Worm (Caenorhabditis elegans): ENCODE results near the gene F40F9.10.

F40F9.10 gene

DNA sequence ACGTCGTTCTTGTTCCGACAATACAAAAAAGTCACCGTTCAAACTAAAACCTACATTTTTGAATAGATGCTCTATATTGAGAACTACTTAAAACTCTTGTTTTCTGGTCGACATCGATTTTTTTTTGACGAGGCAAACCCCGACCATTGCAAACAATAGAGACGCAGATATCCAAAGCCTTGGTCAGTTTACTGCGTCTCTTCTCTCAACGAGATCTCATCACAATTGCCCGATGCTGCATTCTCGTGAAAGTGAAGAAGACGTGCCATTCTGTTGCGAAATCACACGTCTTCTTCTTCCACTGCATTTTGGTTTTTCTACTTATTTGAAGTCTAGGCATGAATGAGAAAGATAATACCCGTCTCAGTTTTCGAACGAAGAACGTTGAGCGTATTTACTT, 9.0 kb downstream of the F40F9.10 start:
- TF ChIP-seq W03F9.2 (tag; optimal IDR thresholded peaks at IDR 0.05) = no peak
- TF ChIP-seq dao-5 (tag; optimal IDR thresholded peaks at IDR 0.05) = no peak
- no peak for TF ChIP-seq him-1 (tag; optimal IDR thresholded peaks at IDR 0.05)

DNA sequence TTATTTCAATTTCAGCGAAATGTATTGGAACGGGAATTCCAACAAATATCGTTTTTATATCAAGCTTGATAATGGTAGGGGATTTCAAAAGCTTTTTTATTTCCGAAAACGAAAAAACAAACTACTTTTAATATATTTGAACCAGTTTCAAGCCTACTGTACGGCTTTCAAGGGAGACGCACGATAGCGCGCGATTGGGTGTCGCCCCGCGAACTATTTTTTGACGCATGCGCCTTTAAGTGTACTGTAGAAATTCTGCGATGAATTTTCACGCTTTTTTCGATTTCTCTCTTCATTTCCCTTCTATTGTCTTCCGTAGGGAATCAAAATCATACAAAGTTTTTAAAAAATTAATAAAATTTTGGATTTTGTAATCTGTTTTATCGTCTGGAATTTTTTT, 9.9 kb downstream of the F40F9.10 start:
- TF ChIP-seq W03F9.2 (tag; optimal IDR thresholded peaks at IDR 0.05) (no peak), dao-5 (tag; optimal IDR thresholded peaks at IDR 0.05) (no peak), him-1 (tag; optimal IDR thresholded peaks at IDR 0.05) (no peak)

DNA sequence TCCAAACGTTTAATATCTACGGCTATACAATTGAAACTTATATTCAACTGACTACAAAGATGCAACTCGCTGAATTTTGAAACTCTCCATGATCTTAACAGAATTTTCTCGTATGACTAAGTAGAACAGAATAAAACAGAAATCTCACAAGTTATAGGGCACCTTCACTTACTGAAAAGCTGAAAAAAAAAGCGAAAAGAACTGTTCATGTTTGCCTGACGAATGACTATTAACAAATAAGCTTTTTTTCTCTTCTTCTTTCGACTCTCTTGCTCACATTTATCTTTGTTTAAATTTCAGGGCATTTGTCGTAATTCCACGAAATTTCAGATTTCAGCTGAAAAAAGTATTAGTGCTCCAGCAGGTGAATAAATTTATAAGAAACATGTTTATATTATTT, 10.7 kb downstream of the F40F9.10 start, which contains the start of gene xbx-6:
TSS of gene xbx-6 (plus strand) at position 301 of the 400 bp plus-strand sequence.
- TF ChIP-seq dao-5 (tag; optimal IDR thresholded peaks at IDR 0.05) (no peak), him-1 (tag; optimal IDR thresholded peaks at IDR 0.05) (no peak), W03F9.2 (tag; optimal IDR thresholded peaks at IDR 0.05) (no peak)

DNA sequence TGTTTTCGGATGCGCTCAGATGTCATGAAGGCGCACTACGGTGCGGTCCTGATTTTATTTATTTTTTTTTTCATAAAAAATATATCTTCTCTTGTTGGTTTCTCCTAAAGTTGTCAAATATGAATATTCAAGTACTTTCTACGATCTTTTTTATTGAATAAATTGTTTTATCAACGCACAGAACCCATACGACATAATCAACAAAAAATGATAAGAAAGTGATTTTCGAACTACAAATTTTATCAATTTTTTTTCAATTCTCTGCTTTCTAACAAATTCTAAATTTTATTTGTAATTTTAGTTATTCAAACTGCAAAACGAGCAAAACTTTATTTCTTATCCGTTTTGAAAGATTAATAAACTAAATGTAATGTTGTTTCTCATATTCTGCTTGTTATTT, 11.6 kb downstream of the F40F9.10 start:
- TF ChIP-seq W03F9.2 (tag; optimal IDR thresholded peaks at IDR 0.05) (no peak), dao-5 (tag; optimal IDR thresholded peaks at IDR 0.05) (no peak), him-1 (tag; optimal IDR thresholded peaks at IDR 0.05) (no peak)

DNA sequence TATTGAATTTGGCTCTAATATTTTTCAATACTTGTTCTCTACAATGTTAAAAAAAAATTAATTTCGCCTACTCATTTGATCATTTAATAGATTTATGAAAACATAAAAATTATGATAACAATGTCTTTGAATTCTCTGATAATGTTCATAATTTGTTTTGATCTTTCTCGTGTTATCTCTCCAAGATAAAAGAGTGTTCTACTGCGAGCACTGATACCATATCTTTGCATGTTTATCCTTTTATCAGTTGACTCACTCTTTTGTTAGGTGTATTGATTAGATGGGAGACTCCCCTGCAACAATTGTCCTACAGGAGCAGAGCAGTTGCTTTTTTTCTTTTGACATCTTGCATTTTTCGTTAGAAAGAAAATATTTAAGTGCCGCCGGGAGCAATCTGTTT, 14.2 kb downstream of the F40F9.10 start:
- TF ChIP-seq W03F9.2 (tag; optimal IDR thresholded peaks at IDR 0.05) = no peak
- TF ChIP-seq him-1 (tag; optimal IDR thresholded peaks at IDR 0.05) = no peak
- no peak for TF ChIP-seq dao-5 (tag; optimal IDR thresholded peaks at IDR 0.05)

DNA sequence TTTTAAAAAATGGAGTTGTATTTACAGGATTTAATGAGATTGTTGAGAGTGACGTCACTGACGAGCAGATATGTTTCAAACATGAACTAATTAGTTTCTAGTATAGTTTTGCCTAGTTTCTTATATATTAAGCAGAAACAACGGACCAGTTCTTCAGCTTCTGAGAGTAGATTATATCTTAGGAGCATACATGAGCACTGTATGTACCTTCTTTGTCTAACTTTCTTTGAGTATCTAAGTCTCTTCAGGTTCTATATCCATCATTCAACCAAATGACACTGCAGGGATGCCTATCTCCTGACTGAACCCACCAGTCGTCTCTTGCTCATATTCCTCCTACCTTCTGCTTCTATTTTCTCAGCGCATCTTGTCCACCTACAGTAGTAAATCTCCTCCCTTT, 16.7 kb downstream of the F40F9.10 start, which contains the start of gene her-1:
TSS of gene her-1 (plus strand) at position 301 of the 400 bp plus-strand sequence.
- TF ChIP-seq him-1 (tag; optimal IDR thresholded peaks at IDR 0.05) (no peak), dao-5 (tag; optimal IDR thresholded peaks at IDR 0.05) (no peak), W03F9.2 (tag; optimal IDR thresholded peaks at IDR 0.05) (no peak)

DNA sequence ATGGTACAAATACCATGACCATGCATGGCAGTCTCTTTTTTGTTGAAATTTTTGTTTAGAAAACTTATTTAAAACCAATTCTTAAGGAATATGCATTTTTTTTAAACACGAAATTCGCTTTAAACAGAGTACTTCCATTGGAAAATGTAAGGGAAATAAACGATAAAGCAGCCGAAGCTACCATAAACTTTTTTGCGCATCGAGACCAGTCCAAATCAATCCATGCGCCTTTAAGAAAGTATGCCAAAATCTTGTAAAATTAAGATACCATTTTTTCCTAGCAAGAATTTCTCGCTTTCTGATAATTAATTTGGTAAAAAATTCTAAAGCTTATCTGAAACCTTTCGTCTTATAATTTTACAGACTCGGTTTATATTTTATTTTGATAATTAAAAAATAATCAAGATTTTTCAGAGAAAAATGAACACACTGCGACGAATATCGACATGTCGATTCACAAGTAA, 20.8 kb downstream of the F40F9.10 start, which contains the start of gene ZK287.7:
TSS of gene ZK287.7 (plus strand) at position 414 of the 464 bp plus-strand sequence.
- no peak for TF ChIP-seq W03F9.2 (tag; optimal IDR thresholded peaks at IDR 0.05)
- TF ChIP-seq dao-5 (tag; optimal IDR thresholded peaks at IDR 0.05) = no peak
- TF ChIP-seq him-1 (tag; optimal IDR thresholded peaks at IDR 0.05) = no peak

DNA sequence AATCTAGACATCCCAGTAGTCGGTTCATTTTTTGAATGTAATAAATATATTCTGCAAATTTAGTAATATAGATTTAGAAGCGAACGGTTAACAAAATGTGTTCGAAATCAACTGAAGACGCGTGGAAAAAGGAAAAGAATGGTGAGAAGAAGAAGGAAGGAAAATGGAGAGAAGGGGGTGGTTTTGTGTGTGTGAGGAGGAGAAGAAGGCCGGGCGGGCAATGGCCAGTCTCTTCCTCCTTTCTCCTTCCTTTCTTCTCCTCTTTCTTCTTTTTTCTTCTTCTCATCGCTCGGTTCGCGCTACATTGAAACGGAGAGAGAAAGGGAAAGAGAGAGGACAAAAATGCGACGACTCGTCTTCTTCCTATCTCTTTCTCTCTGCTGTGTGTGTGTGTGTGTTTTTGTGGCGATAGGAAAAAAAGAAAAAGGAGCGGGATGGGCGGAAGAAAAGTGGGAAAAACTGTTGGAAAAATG, 21.3 kb downstream of the F40F9.10 start, which contains the start of gene ztf-9:
TSS of gene ztf-9 (minus strand) at position 51 of the 473 bp plus-strand sequence.
- no peak for TF ChIP-seq dao-5 (tag; optimal IDR thresholded peaks at IDR 0.05)
- TF ChIP-seq him-1 (tag; optimal IDR thresholded peaks at IDR 0.05) = peak; percentile 4

DNA sequence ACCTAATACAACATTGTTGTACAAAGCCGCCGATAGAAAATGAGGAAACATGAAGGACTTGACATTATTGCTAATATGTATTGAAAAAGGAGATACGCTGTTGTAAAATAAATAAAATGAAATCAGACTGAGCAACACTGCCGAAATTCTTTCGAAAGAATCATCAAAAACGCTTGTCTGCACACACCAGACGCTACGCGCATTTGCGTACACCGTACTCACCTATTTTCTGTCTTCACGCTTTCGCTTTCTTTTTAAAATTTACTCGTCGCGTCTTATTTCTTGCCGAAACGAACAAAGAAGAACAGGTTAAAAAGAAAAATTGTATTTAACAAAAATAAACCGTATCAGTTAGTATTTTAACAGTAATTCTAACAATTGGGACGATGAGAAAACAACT, 22.7 kb downstream of the F40F9.10 start:
- no peak for TF ChIP-seq dao-5 (tag; optimal IDR thresholded peaks at IDR 0.05)
- peak; percentile 84 for TF ChIP-seq W03F9.2 (tag; optimal IDR thresholded peaks at IDR 0.05)

DNA sequence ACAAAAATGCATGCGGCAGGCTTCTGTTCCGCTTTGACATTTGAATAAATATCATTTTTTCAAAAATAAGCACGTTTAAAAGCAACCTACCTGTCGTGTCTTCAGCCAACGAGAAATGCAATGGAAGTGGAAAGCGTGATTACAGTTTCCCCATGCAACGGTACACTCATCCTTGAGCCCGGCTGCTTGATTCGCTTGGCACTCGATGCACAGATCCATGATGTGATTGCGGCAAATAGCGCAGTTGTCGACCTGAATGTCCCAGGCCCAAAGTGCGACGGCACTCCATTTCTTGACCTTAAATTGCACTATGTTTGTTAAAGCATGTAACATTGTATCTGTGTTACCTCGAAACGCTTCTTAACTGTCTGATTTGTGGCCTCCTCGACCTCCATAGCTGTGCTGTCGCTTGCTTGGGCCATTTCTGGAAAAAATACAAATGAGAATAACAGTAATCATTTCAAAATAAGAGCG, 23.3 kb downstream of the F40F9.10 start, which contains the start of gene rbx-1:
TSS of gene rbx-1 (minus strand) at position 424 of the 474 bp plus-strand sequence.
- TF ChIP-seq dao-5 (tag; optimal IDR thresholded peaks at IDR 0.05) (no peak), him-1 (tag; optimal IDR thresholded peaks at IDR 0.05) (no peak), W03F9.2 (tag; optimal IDR thresholded peaks at IDR 0.05) (no peak)

DNA sequence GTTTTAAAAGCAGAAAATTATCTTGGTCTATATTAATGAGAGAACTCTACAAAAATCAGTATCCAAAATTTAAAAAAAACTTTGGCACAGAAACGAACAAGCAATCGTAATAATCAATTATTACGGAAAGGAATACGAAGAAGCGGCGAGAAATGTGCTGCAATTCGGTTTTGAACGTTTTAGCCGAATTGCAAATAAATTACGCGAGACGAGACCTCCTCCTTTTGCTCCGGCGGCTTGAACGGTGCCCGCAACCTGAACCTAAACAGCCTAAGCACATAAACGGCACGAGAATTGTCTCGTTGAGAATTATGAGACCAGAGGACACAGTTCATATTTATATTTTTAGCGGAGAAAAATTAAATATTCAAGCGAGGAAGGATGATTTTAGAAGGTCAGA, 24.1 kb downstream of the F40F9.10 start:
- TF ChIP-seq W03F9.2 (tag; optimal IDR thresholded peaks at IDR 0.05) (no peak), him-1 (tag; optimal IDR thresholded peaks at IDR 0.05) (no peak), dao-5 (tag; optimal IDR thresholded peaks at IDR 0.05) (no peak)

DNA sequence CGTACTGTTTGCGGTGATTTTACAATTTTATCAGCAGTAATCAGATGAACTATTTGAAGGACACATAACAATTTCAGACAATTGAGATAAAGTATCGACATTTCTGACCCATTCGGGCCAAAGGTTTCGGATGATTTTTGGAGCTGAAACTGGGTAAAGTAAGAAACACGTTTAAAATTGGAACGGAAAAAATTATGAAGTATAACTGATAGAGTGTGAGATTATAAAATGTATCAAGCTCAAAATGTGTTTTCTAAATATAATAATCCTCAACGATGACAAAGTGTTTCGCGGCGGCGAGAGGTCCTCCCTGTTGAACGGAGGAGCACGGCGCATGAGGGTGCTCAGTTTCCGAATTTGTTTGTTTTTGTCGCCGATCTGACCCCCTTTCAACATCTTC, 27.9 kb downstream of the F40F9.10 start, which contains the start of gene ZK287.4:
TSS of gene ZK287.4 (minus strand) at position 101 of the 400 bp plus-strand sequence.
- TF ChIP-seq him-1 (tag; optimal IDR thresholded peaks at IDR 0.05) = no peak

DNA sequence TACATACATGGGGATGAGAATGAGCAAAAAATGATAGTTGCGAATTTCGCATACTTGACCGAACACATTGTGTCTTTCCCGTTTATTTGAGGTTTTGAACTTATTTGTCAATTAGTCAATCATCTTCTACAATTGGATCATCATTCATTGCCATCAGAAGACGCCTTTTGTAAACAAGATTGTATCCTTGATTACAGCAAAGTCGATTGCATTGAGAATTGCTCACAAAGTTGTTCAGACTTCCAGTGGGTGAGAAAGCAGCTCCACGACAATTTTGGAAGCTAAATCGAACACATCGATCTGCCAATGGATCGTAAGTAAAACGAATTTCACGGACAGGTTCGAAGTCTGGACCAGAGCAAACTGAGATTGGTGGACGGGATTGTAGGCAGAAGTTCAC, 33.2 kb downstream of the F40F9.10 start:
- TF ChIP-seq dao-5 (tag; optimal IDR thresholded peaks at IDR 0.05) = no peak
- TF ChIP-seq him-1 (tag; optimal IDR thresholded peaks at IDR 0.05) = no peak
- no peak for TF ChIP-seq W03F9.2 (tag; optimal IDR thresholded peaks at IDR 0.05)

DNA sequence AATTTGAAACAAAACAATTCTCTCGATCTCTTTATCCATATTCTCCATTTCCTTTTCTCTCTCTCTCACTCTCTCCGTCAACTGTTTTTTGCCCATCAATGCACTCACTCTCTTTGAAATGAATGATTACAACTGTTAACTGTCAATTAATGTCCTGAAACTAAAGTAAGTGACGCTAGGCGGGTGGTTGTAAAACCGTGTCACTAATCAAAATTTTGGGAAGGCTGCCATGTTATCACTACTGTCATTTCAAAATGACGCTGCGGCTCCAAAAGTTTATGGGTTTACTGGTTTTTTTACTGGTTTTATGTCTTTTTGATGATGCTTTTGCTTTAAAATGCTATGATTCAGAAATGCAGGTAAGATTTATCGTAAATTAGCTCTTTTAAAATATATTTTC, 34.3 kb downstream of the F40F9.10 start, which contains the start of gene ZK287.9:
TSS of gene ZK287.9 (plus strand) at position 192 of the 400 bp plus-strand sequence.
- TF ChIP-seq W03F9.2 (tag; optimal IDR thresholded peaks at IDR 0.05) (no peak), him-1 (tag; optimal IDR thresholded peaks at IDR 0.05) (no peak), dao-5 (tag; optimal IDR thresholded peaks at IDR 0.05) (no peak)

DNA sequence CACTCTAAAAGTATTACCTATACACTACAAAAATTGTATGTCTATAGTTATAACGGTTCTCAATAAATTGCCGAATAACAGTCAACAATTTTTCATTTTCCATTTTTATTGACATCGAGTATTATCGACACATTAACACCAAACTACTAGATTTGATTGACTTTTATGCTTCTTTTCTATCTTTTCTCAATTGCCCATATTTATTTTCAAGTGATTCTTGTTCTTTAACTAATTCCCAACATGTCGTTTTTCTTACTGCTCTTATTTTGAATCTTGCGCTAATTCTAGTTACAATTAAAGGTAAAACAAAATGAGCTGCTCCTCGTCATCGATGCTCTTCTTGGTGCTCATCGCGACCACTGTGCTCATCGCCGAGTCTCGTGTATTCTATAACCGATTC, 35.5 kb downstream of the F40F9.10 start, which contains the start of gene cthd-1:
TSS of gene cthd-1 (plus strand) at position 301 of the 400 bp plus-strand sequence.
- TF ChIP-seq W03F9.2 (tag; optimal IDR thresholded peaks at IDR 0.05) (no peak), dao-5 (tag; optimal IDR thresholded peaks at IDR 0.05) (no peak), him-1 (tag; optimal IDR thresholded peaks at IDR 0.05) (no peak)

Data from whole organism, L4/young adult.